Worm (Caenorhabditis elegans) whole organism, L1 larva: ENCODE measurements around the gene F23B2.7.

Experiments used
- F16B12.6 ChIP-seq: fragments of 150-350 bp; optimal IDR thresholded peaks from 2 replicates; lab custom pipeline; 2014; ENCODE audit warnings: missing biosample characterization, missing genetic modification characterization
- aha-1 ChIP-seq: fragments of 150-350 bp; optimal IDR thresholded peaks from 2 replicates; lab custom pipeline; 2014; ENCODE audit warnings: missing biosample characterization, missing genetic modification characterization
- alr-1 ChIP-seq: fragments of 200-800 bp; sonication (Bioruptor generic); optimal IDR thresholded peaks from 2 replicates; lab custom pipeline; 2018; ENCODE audit warnings: borderline replicate concordance, mild to moderate bottlenecking, missing genetic modification characterization, missing compliant biosample characterization
- ceh-8 ChIP-seq: fragments of 200-800 bp; sonication (Bioruptor generic); optimal IDR thresholded peaks from 2 replicates; lab custom pipeline; 2018; ENCODE audit warnings: mild to moderate bottlenecking, missing genetic modification characterization, moderate library complexity, missing compliant biosample characterization
- ceh-90 ChIP-seq: sonication (generic microtip); optimal IDR thresholded peaks from 2 replicates; lab custom pipeline; 2016; ENCODE audit warnings: missing genetic modification characterization, missing compliant biosample characterization
- ces-1 ChIP-seq: fragments of 150-350 bp; optimal IDR thresholded peaks from 2 replicates; lab custom pipeline; 2014; ENCODE audit warnings: missing biosample characterization, missing genetic modification reagents, missing genetic modification characterization
- dpl-1 ChIP-seq, 3 experiments: fragments of 150-350 bp in 2 of 3; sonication (generic microtip) in 1 of 3; optimal IDR thresholded peaks; 2 replicates each; lab custom pipeline; 2014 to 2017; ENCODE audit warnings: missing biosample characterization in 3 of 3, missing genetic modification characterization in 3 of 3, missing genetic modification reagents in 3 of 3
- efl-3 ChIP-seq: fragments of 200-800 bp; sonication (Bioruptor generic); optimal IDR thresholded peaks from 2 replicates; lab custom pipeline; 2018; ENCODE audit warnings: mild to moderate bottlenecking, missing genetic modification characterization, missing compliant biosample characterization
- egl-13 ChIP-seq: sonication (generic microtip); optimal IDR thresholded peaks from 2 replicates; lab custom pipeline; 2016; ENCODE audit warnings: missing genotype, missing genetic modification reagents, missing genetic modification characterization, missing compliant biosample characterization
- ets-5 ChIP-seq: fragments of 200-800 bp; sonication (Bioruptor generic); IDR thresholded peaks from 2 replicates; pipeline ENCODE4 v1.3.6; 2022; ENCODE audit warnings: missing genetic modification characterization, missing compliant biosample characterization
- fos-1 ChIP-seq: fragments of 150-350 bp; optimal IDR thresholded peaks from 2 replicates; lab custom pipeline; 2014; ENCODE audit warnings: missing biosample characterization, missing genetic modification characterization
- grh-1 ChIP-seq: fragments of 200-800 bp; sonication (Bioruptor generic); IDR thresholded peaks from 2 replicates; pipeline ENCODE4 v1.3.6; 2022; ENCODE audit warnings: missing genetic modification reagents, missing genetic modification characterization, missing compliant biosample characterization
- hlh-4 ChIP-seq: sonication (generic microtip); optimal IDR thresholded peaks from 2 replicates; lab custom pipeline; 2016; ENCODE audit warnings: mild to moderate bottlenecking, missing genetic modification characterization, missing compliant biosample characterization
- irx-1 ChIP-seq: sonication (generic microtip); optimal IDR thresholded peaks from 2 replicates; lab custom pipeline; 2016; ENCODE audit warnings: missing genetic modification characterization, missing compliant biosample characterization
- lin-14 ChIP-seq: fragments of 200-800 bp; sonication (Bioruptor generic); optimal IDR thresholded peaks from 2 replicates; lab custom pipeline; 2018; ENCODE audit warnings: mild to moderate bottlenecking, missing genetic modification characterization, moderate library complexity, missing compliant biosample characterization
- lin-39 ChIP-seq: fragments of 150-350 bp; optimal IDR thresholded peaks from 2 replicates; lab custom pipeline; 2014; ENCODE audit warnings: missing biosample characterization, missing genetic modification reagents, missing genetic modification characterization
- lir-3 ChIP-seq: sonication (generic microtip); optimal IDR thresholded peaks from 2 replicates; lab custom pipeline; 2016; ENCODE audit warnings: mild to moderate bottlenecking, missing genetic modification characterization, moderate library complexity, missing compliant biosample characterization; ENCODE audit not compliant: poor library complexity
- lsy-2 ChIP-seq, 2 experiments: fragments of 150-350 bp; optimal IDR thresholded peaks; 2 replicates each; lab custom pipeline; 2014; ENCODE audit warnings: missing biosample characterization in 2 of 2, missing genetic modification characterization in 2 of 2
- mef-2 ChIP-seq: fragments of 150-350 bp; optimal IDR thresholded peaks from 2 replicates; lab custom pipeline; 2014; ENCODE audit warnings: missing biosample characterization, missing genetic modification characterization
- nhr-12 ChIP-seq: sonication (generic microtip); optimal IDR thresholded peaks from 2 replicates; lab custom pipeline; 2017; ENCODE audit warnings: missing biosample characterization, missing genetic modification characterization
- nhr-19 ChIP-seq: fragments of 200-800 bp; sonication (Bioruptor generic); conservative IDR thresholded peaks from 2 replicates; pipeline ENCODE4 v1.3.6; 2022; ENCODE audit warnings: missing genetic modification characterization, missing compliant biosample characterization
- nhr-20 ChIP-seq: sonication (generic microtip); optimal IDR thresholded peaks from 2 replicates; lab custom pipeline; 2016; ENCODE audit warnings: mild to moderate bottlenecking, missing genetic modification characterization, missing compliant biosample characterization
- nhr-47 ChIP-seq: sonication (generic microtip); optimal IDR thresholded peaks from 2 replicates; lab custom pipeline; 2016; ENCODE audit warnings: mild to moderate bottlenecking, missing genetic modification characterization, moderate library complexity, missing compliant biosample characterization
- nhr-71 ChIP-seq: sonication (generic microtip); optimal IDR thresholded peaks from 2 replicates; lab custom pipeline; 2016; ENCODE audit warnings: mild to moderate bottlenecking, missing genetic modification characterization, moderate library complexity, missing compliant biosample characterization
- nhr-76 ChIP-seq: sonication (generic microtip); optimal IDR thresholded peaks from 2 replicates; lab custom pipeline; 2017; ENCODE audit warnings: missing biosample characterization, missing genetic modification characterization
- nhr-77 ChIP-seq: fragments of 150-350 bp; optimal IDR thresholded peaks from 2 replicates; lab custom pipeline; 2014; ENCODE audit warnings: missing biosample characterization, missing genetic modification characterization
- nhr-84 ChIP-seq: sonication (generic microtip); optimal IDR thresholded peaks from 2 replicates; lab custom pipeline; 2017; ENCODE audit warnings: missing biosample characterization, missing genetic modification characterization
- nhr-85 ChIP-seq: sonication (generic microtip); peaks from one replicate; lab custom pipeline; 2016; ENCODE audit warnings: missing genetic modification characterization, inconsistent platforms, missing compliant biosample characterization
- nhr-90 ChIP-seq: sonication (generic microtip); optimal IDR thresholded peaks from 2 replicates; lab custom pipeline; 2016; ENCODE audit warnings: mild to moderate bottlenecking, missing genetic modification characterization, missing compliant biosample characterization; ENCODE audit not compliant: poor library complexity
- pax-3 ChIP-seq: fragments of 200-800 bp; sonication (Bioruptor generic); optimal IDR thresholded peaks from 2 replicates; lab custom pipeline; 2018; ENCODE audit warnings: mild to moderate bottlenecking, missing genetic modification characterization, moderate library complexity, missing compliant biosample characterization
- skn-1 ChIP-seq: fragments of 150-350 bp; optimal IDR thresholded peaks from 2 replicates; lab custom pipeline; 2014; ENCODE audit warnings: missing biosample characterization, missing genetic modification characterization
- snpc-4 ChIP-seq: fragments of 150-350 bp; optimal IDR thresholded peaks from 2 replicates; lab custom pipeline; 2014; ENCODE audit warnings: missing biosample characterization, missing genetic modification characterization
- sox-4 ChIP-seq: sonication (generic microtip); optimal IDR thresholded peaks from 2 replicates; lab custom pipeline; 2016; ENCODE audit warnings: missing genetic modification characterization, missing compliant biosample characterization
- sptf-1 ChIP-seq: fragments of 150-350 bp; optimal IDR thresholded peaks from 2 replicates; lab custom pipeline; 2014; ENCODE audit warnings: missing biosample characterization, missing genetic modification characterization
- sup-37 ChIP-seq: fragments of 200-800 bp; sonication (Bioruptor generic); optimal IDR thresholded peaks from 2 replicates; lab custom pipeline; 2018; ENCODE audit warnings: mild to moderate bottlenecking, missing genetic modification characterization, missing compliant biosample characterization
- swsn-7 ChIP-seq: sonication (generic microtip); optimal IDR thresholded peaks from 2 replicates; lab custom pipeline; 2016; ENCODE audit warnings: missing genetic modification characterization, missing compliant biosample characterization
- tbx-2 ChIP-seq: sonication (generic microtip); optimal IDR thresholded peaks from 2 replicates; lab custom pipeline; 2016; ENCODE audit warnings: missing genetic modification characterization, missing compliant biosample characterization
- unc-130 ChIP-seq: fragments of 150-350 bp; optimal IDR thresholded peaks from 2 replicates; lab custom pipeline; 2017; ENCODE audit warnings: missing biosample characterization, missing genetic modification characterization, inconsistent platforms
- unc-62 ChIP-seq: fragments of 150-350 bp; optimal IDR thresholded peaks from 2 replicates; lab custom pipeline; 2014; ENCODE audit warnings: missing biosample characterization, missing genetic modification reagents, missing genetic modification characterization
- vab-15 ChIP-seq: sonication (generic microtip); optimal IDR thresholded peaks from 2 replicates; lab custom pipeline; 2017; ENCODE audit warnings: missing genotype, mild to moderate bottlenecking, missing genetic modification characterization, missing compliant biosample characterization
- zag-1 ChIP-seq: fragments of 150-350 bp; optimal IDR thresholded peaks from 2 replicates; lab custom pipeline; 2014; ENCODE audit warnings: missing biosample characterization, missing genetic modification characterization
- ztf-4 ChIP-seq: fragments of 150-350 bp; optimal IDR thresholded peaks from 2 replicates; lab custom pipeline; 2014; ENCODE audit warnings: missing biosample characterization, missing genetic modification characterization

F23B2.7 gene

DNA sequence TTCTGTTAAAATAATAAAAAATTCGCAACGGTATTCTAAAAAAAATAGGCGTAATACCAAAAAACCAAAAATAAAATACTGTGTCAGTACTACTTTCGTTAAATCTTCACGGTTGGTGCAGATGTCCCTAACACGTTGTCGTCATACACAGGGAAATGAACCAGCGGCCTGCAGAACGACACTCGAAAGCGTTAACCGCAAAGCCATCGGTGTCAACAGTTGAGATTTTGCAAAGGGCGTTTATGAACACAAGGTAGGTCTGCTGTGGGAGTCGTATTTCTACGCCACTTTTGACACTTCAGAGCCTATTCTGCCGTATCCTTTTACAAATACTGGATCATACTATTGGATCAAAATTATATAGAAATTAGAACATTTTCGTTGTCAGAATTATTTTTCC is 40.9 kb downstream of the F23B2.7 start (continued):
- no peak for TF ChIP-seq nhr-76 (tag; lab: Kevin White, UChicago)
- peak; percentile 78 for TF ChIP-seq nhr-47 (tag; lab: Kevin White, UChicago)
- TF ChIP-seq nhr-19 (GFP tag; lab: Robert Waterston, UW) = peak; percentile 75
- peak; percentile 16 for TF ChIP-seq snpc-4
- TF ChIP-seq sptf-1 (tag; lab: Kevin White, UChicago) = no peak
- TF ChIP-seq ztf-4 (tag; lab: Kevin White, UChicago) = no peak
- TF ChIP-seq mef-2 = no peak
- peak; percentile 66 for TF ChIP-seq tbx-2 (tag; lab: Kevin White, UChicago)
- peak; percentile 80 for TF ChIP-seq nhr-71 (tag; lab: Kevin White, UChicago)
- TF ChIP-seq nhr-84 (tag; lab: Kevin White, UChicago) = no peak
- TF ChIP-seq fos-1 (tag; lab: Kevin White, UChicago) = peak; percentile 60
- TF ChIP-seq F16B12.6 = peak; percentile 55
- no peak for TF ChIP-seq vab-15 (tag; lab: Kevin White, UChicago)
- no peak for TF ChIP-seq lin-39 (tag; lab: Kevin White, UChicago)
- no peak for TF ChIP-seq pax-3
- no peak for TF ChIP-seq sox-4
- peak; percentile 42 for TF ChIP-seq egl-13 (tag; lab: Kevin White, UChicago)
- TF ChIP-seq nhr-12 (tag; lab: Kevin White, UChicago) = no peak
- TF ChIP-seq alr-1 (tag; lab: Kevin White, UChicago) = no peak
- TF ChIP-seq nhr-77 (tag; lab: Kevin White, UChicago) = peak; percentile 55
- peak; percentile 49 for TF ChIP-seq lir-3
- TF ChIP-seq dpl-1 (GFP tag; optimal IDR thresholded peaks at IDR 0.05; lab: Kevin White, UChicago) = peak; percentile 31 to 56 (median 53)
- TF ChIP-seq sup-37 (GFP tag; lab: Kevin White, UChicago) = peak; percentile 0
- peak; percentile 69 for TF ChIP-seq lin-14

DNA sequence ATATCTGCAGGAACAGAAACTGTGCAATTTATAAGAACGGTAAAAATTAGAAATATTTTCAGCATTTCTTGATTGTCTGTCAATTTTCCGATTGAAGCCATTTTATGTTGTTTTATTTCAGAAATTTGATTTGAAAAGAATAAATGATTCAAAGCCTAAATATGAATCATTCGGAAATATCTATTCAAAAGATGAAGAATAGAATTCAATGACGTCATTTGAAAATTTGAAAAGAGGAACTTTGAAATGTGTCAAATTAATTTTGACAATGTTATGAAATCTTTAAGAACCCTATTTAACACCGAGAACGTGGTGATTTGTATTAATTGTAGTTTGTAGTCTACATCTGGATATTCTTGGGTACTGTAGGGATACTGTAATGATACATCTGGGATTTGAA is 42.2 kb downstream of the F23B2.7 start, which contains the start of gene C46C2.5:
Gene C46C2.5, minus strand, starts transcription at position 101 of the 400 bp plus-strand sequence.
- TF ChIP-seq sox-4 (no peak), hlh-4 (tag; lab: Kevin White, UChicago) (no peak), ets-5 (GFP tag; lab: Robert Waterston, UW) (no peak), nhr-20 (tag; lab: Kevin White, UChicago) (no peak), unc-130 (tag; lab: Kevin White, UChicago) (no peak), ceh-90 (tag; lab: Kevin White, UChicago) (no peak), nhr-90 (tag; lab: Kevin White, UChicago) (no peak), aha-1 (tag; lab: Kevin White, UChicago) (no peak), grh-1 (GFP tag; lab: Robert Waterston, UW) (no peak), ces-1 (GFP tag; lab: Kevin White, UChicago) (no peak), swsn-7 (tag; lab: Kevin White, UChicago) (no peak), skn-1 (tag; lab: Kevin White, UChicago) (no peak), nhr-85 (no peak), zag-1 (tag; lab: Kevin White, UChicago) (no peak), efl-3 (GFP tag; lab: Kevin White, UChicago) (no peak), unc-62 (GFP tag; lab: Kevin White, UChicago) (no peak), mef-2 (no peak), lir-3 (no peak), irx-1 (tag; lab: Kevin White, UChicago) (no peak), ceh-8 (no peak)

DNA sequence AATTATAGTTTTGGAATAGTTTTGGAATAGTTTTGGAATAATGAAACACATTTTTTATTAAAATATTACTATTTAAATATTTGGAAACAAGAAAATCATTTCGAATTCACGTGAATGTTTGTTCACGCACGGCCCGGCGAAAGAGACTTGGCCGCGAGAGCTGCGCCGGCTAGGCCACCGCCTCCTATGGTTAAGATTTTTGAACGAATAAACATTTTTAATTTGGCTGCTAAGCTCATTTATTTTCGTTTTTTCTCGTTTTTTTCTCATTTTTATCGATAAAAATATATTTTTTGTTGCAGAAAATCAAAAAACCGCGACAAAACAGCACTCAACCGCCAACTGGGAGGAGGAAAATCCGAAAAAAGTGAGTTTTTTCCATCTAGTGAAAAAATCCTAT is 44.2 kb downstream of the F23B2.7 start, which contains the start of gene C46C2.7:
Gene C46C2.7, plus strand, starts transcription at position 301 of the 400 bp plus-strand sequence.
- peak in 1 of 2 experiments; percentile 19 for TF ChIP-seq lsy-2 (tag; optimal IDR thresholded peaks at IDR 0.05; lab: Kevin White, UChicago)
